Worm (Caenorhabditis elegans) whole organism, L2 larva: ENCODE data around the gene C09B8.8.

Experiments
- C34F6.9 ChIP-seq: fragments of 150-350 bp; optimal IDR thresholded peaks from 2 replicates; lab custom pipeline; 2014; ENCODE audit warnings: missing biosample characterization, missing genetic modification characterization
- F13H6.1 ChIP-seq: sonication (generic microtip); optimal IDR thresholded peaks from 2 replicates; lab custom pipeline; 2016; ENCODE audit warnings: missing genetic modification characterization, missing compliant biosample characterization
- R02D3.7 ChIP-seq: fragments of 150-350 bp; optimal IDR thresholded peaks from 2 replicates; lab custom pipeline; 2014; ENCODE audit warnings: missing biosample characterization, missing genetic modification characterization
- Y55F3AM.14 ChIP-seq: fragments of 200-800 bp; sonication (Bioruptor generic); optimal IDR thresholded peaks from 2 replicates; lab custom pipeline; 2018; ENCODE audit warnings: mild to moderate bottlenecking, missing genetic modification characterization, missing compliant biosample characterization
- ZK546.5 ChIP-seq: sonication (generic microtip); optimal IDR thresholded peaks from 2 replicates; lab custom pipeline; 2017; ENCODE audit warnings: missing biosample characterization, missing genetic modification characterization
- ama-1 ChIP-seq: fragments of 150-350 bp; optimal IDR thresholded peaks from 2 replicates; lab custom pipeline; 2018; ENCODE audit warnings: inconsistent platforms
- blmp-1 ChIP-seq: sonication (generic microtip); optimal IDR thresholded peaks from 2 replicates; lab custom pipeline; 2017; ENCODE audit warnings: missing genetic modification characterization, mild to moderate bottlenecking, missing compliant biosample characterization, antibody characterized with exemption, moderate library complexity; ENCODE audit not compliant: insufficient read depth
- ceh-82 ChIP-seq: fragments of 150-350 bp; optimal IDR thresholded peaks from 2 replicates; lab custom pipeline; 2014; ENCODE audit warnings: missing biosample characterization, missing genetic modification characterization
- crh-2 ChIP-seq: sonication (generic microtip); optimal IDR thresholded peaks from 2 replicates; lab custom pipeline; 2017; ENCODE audit warnings: missing biosample characterization, missing genetic modification characterization
- dmd-4 ChIP-seq: sonication (generic microtip); optimal IDR thresholded peaks from 2 replicates; lab custom pipeline; 2017; ENCODE audit warnings: missing biosample characterization, missing genetic modification characterization
- egl-27 ChIP-seq: sonication (generic microtip); optimal IDR thresholded peaks from 3 replicates; lab custom pipeline; 2017; ENCODE audit warnings: missing biosample characterization, missing genetic modification reagents, missing genetic modification characterization
- elt-1 ChIP-seq: fragments of 150-350 bp; optimal IDR thresholded peaks from 2 replicates; lab custom pipeline; 2014; ENCODE audit warnings: missing biosample characterization, missing genetic modification characterization
- gmeb-1 ChIP-seq: fragments of 150-350 bp; optimal IDR thresholded peaks from 2 replicates; lab custom pipeline; 2014; ENCODE audit warnings: missing biosample characterization, missing genetic modification characterization
- lin-11 ChIP-seq: fragments of 150-350 bp; sonication (generic microtip); optimal IDR thresholded peaks from 2 replicates; lab custom pipeline; 2014; ENCODE audit warnings: missing biosample characterization, missing genetic modification characterization, inconsistent platforms, mixed read lengths
- lin-13 ChIP-seq: fragments of 150-350 bp; optimal IDR thresholded peaks from 2 replicates; lab custom pipeline; 2014; ENCODE audit warnings: missing biosample characterization, missing genetic modification reagents, missing genetic modification characterization
- lin-39 ChIP-seq: fragments of 150-350 bp; optimal IDR thresholded peaks from 2 replicates; lab custom pipeline; 2014; ENCODE audit warnings: missing biosample characterization, missing genetic modification reagents, missing genetic modification characterization
- lsy-2 ChIP-seq, 2 experiments: fragments of 150-350 bp in 1 of 2; sonication (generic microtip) in 1 of 2; optimal IDR thresholded peaks; 2 replicates each; lab custom pipeline; 2014 to 2017; ENCODE audit warnings: missing biosample characterization in 2 of 2, missing genetic modification characterization in 2 of 2
- mab-5 ChIP-seq: fragments of 150-350 bp; optimal IDR thresholded peaks from 2 replicates; lab custom pipeline; 2014; ENCODE audit warnings: missing biosample characterization, missing genetic modification characterization
- mdl-1 ChIP-seq, 2 experiments: fragments of 150-350 bp in 1 of 2; sonication (generic microtip) in 1 of 2; optimal IDR thresholded peaks; 2 replicates each; lab custom pipeline; 2017; ENCODE audit warnings: missing biosample characterization in 2 of 2, missing genetic modification characterization in 2 of 2
- nhr-10 ChIP-seq: sonication (generic microtip); optimal IDR thresholded peaks from 2 replicates; lab custom pipeline; 2017; ENCODE audit warnings: missing biosample characterization, missing genetic modification characterization
- nhr-12 ChIP-seq: fragments of 150-350 bp; optimal IDR thresholded peaks from 2 replicates; lab custom pipeline; 2014; ENCODE audit warnings: missing biosample characterization, missing genetic modification characterization
- nhr-129 ChIP-seq: fragments of 150-350 bp; optimal IDR thresholded peaks from 2 replicates; lab custom pipeline; 2014; ENCODE audit warnings: missing biosample characterization, missing genetic modification characterization
- nhr-21 ChIP-seq: fragments of 150-350 bp; optimal IDR thresholded peaks from 2 replicates; lab custom pipeline; 2014; ENCODE audit warnings: missing biosample characterization, missing genetic modification characterization
- nhr-23 ChIP-seq: fragments of 150-350 bp; optimal IDR thresholded peaks from 2 replicates; lab custom pipeline; 2014; ENCODE audit warnings: missing biosample characterization, missing genetic modification reagents, missing genetic modification characterization
- nhr-25 ChIP-seq: fragments of 150-350 bp; sonication (generic microtip); optimal IDR thresholded peaks from 3 replicates; lab custom pipeline; 2014; ENCODE audit warnings: missing biosample characterization, missing genetic modification characterization
- nhr-6 ChIP-seq: fragments of 150-350 bp; optimal IDR thresholded peaks from 2 replicates; lab custom pipeline; 2014; ENCODE audit warnings: missing biosample characterization, missing genetic modification characterization
- nhr-77 ChIP-seq: fragments of 150-350 bp; optimal IDR thresholded peaks from 2 replicates; lab custom pipeline; 2014; ENCODE audit warnings: missing biosample characterization, missing genetic modification characterization
- peb-1 ChIP-seq: fragments of 150-350 bp; optimal IDR thresholded peaks from 2 replicates; lab custom pipeline; 2014; ENCODE audit warnings: missing biosample characterization, missing genetic modification characterization
- sem-4 ChIP-seq: fragments of 150-350 bp; optimal IDR thresholded peaks from 2 replicates; lab custom pipeline; 2014; ENCODE audit warnings: missing biosample characterization, missing genetic modification reagents, missing genetic modification characterization
- sma-3 ChIP-seq: sonication (generic microtip); optimal IDR thresholded peaks from 2 replicates; lab custom pipeline; 2016; ENCODE audit warnings: missing genetic modification reagents, missing genetic modification characterization, missing compliant biosample characterization
- snpc-4 ChIP-seq: fragments of 150-350 bp; optimal IDR thresholded peaks from 2 replicates; lab custom pipeline; 2014; ENCODE audit warnings: missing biosample characterization, missing genetic modification characterization
- unc-39 ChIP-seq: fragments of 150-350 bp; optimal IDR thresholded peaks from 2 replicates; lab custom pipeline; 2014; ENCODE audit warnings: missing biosample characterization, missing genetic modification characterization
- unc-55 ChIP-seq: fragments of 150-350 bp; sonication (generic microtip); optimal IDR thresholded peaks from 3 replicates; lab custom pipeline; 2014; ENCODE audit warnings: missing biosample characterization, missing genetic modification reagents, missing genetic modification characterization
- zag-1 ChIP-seq: fragments of 150-350 bp; optimal IDR thresholded peaks from 2 replicates; lab custom pipeline; 2014; ENCODE audit warnings: missing biosample characterization, missing genetic modification characterization
- ztf-1 ChIP-seq: fragments of 200-800 bp; sonication (Bioruptor generic); conservative IDR thresholded peaks from 2 replicates; pipeline ENCODE4 v1.3.6; 2022; ENCODE audit warnings: missing genetic modification characterization, missing compliant biosample characterization
- ztf-4 ChIP-seq: fragments of 150-350 bp; optimal IDR thresholded peaks from 2 replicates; lab custom pipeline; 2014; ENCODE audit warnings: missing biosample characterization, missing genetic modification characterization

C09B8.8 gene

DNA sequence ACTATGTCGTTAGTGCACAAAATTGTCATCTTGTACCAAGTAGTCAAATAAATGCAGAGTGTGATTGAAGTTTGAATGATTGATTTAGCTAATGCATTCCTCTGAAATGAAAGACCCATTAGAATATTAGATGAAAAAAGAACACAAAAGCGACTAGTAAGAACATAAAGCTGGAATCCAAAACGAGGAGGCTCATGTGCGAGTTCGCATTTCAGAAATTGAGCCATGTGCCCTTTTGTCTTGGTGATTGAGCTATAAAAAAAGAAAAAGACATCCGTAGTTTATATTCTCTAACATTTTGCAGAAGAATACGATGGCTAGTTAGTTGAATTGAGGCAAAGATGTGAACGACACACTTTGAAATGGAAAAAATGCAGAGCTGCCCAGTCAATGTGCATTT, 13.9 kb upstream of the C09B8.8 start, which contains the start of gene F22F4.4:
Gene F22F4.4, minus strand, starts transcription at position 101 of the 400 bp plus-strand sequence.
- TF ChIP-seq F13H6.1 (tag; lab: Kevin White, UChicago) (no peak), crh-2 (tag; lab: Kevin White, UChicago) (no peak), nhr-23 (tag; lab: Kevin White, UChicago) (no peak), ztf-4 (tag; lab: Kevin White, UChicago) (no peak), gmeb-1 (no peak), unc-39 (no peak), peb-1 (no peak), lin-39 (tag; lab: Kevin White, UChicago) (no peak), egl-27 (tag; lab: Kevin White, UChicago) (no peak), lsy-2 (tag; optimal IDR thresholded peaks at IDR 0.05; lab: Kevin White, UChicago) (no peak), nhr-77 (tag; lab: Kevin White, UChicago) (no peak), ama-1 (no peak)

DNA sequence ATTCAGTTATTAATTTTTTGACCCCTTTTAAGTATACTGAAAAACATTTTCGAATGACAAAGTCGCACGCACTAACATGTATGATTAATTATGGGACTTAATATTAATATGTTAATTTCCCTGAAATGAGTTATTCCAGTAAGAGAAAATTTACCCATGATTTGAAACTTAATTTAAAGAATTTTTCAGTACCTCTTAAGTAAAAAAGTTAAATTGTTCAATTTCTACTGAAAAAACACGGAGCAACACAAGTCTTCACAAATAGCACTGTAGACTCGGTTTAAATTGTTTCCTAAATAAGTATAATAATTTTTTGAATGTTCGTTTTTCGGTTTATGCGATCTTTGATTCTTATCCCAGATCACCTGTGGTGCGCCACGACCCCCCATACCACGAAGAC, 12.8 kb upstream of the C09B8.8 start:
- TF ChIP-seq nhr-6 (tag; lab: Kevin White, UChicago) (no peak), mdl-1 (tag; optimal IDR thresholded peaks at IDR 0.05; lab: Kevin White, UChicago) (no peak), lin-39 (tag; lab: Kevin White, UChicago) (no peak), dmd-4 (tag; lab: Kevin White, UChicago) (no peak), nhr-129 (tag; lab: Kevin White, UChicago) (no peak), nhr-21 (tag; lab: Kevin White, UChicago) (no peak), nhr-25 (tag; lab: Kevin White, UChicago) (no peak), ZK546.5 (no peak), R02D3.7 (no peak), sma-3 (GFP tag; lab: Kevin White, UChicago) (no peak), C34F6.9 (tag; lab: Kevin White, UChicago) (no peak), snpc-4 (no peak), lin-11 (tag; lab: Kevin White, UChicago) (no peak), ztf-1 (GFP tag; lab: Robert Waterston, UW) (no peak)

DNA sequence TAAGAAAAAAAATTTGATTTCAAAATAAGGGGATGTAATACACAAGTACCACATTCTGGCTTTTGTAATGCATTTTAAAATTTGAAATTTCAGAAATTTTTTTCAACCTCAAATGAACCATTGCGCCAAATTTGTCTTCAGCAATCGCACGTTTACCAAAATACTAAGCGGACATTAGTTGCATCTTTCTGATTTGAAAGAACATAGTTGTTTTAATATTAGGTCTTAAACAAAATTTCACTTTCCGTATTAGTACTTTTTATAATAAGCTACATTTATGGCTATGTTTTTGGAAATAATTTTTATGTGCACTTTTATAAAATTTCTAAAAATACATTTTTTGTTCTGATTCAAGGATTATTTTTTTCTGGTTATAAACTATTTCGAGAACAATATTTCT, 11.4 kb upstream of the C09B8.8 start, which contains the start of gene sups-1:
Gene sups-1, plus strand, starts transcription at position 301 of the 400 bp plus-strand sequence.
- no peak for TF ChIP-seq unc-39
- TF ChIP-seq zag-1 (tag; lab: Kevin White, UChicago) = no peak
- TF ChIP-seq lin-13 (GFP tag; lab: Kevin White, UChicago) = no peak

DNA sequence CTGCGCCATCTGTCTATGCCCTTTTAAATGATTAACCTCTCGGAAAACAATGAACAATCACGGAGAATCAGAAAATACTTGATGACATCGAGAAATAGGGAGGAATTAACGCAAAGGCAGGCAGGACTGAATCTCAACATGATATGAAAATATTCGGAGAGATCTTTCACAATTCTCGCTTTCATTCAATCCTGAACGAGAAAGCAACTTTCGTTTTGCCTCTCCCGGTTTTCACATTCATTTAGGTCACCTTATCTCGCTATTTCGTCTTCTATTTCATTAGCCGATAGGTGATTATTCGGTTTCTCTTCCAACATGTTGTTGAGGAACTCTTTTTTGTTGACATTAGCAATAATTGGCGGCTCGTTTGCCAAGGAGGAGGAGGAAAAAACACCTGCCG, 11.0 kb upstream of the C09B8.8 start:
- TF ChIP-seq nhr-21 (tag; lab: Kevin White, UChicago) (peak; percentile 7), mab-5 (tag; lab: Kevin White, UChicago) (no peak), blmp-1 (tag; lab: Kevin White, UChicago) (peak; percentile 47), sem-4 (tag; lab: Kevin White, UChicago) (no peak), nhr-129 (tag; lab: Kevin White, UChicago) (no peak), ztf-1 (GFP tag; lab: Robert Waterston, UW) (no peak), elt-1 (tag; lab: Kevin White, UChicago) (no peak), sma-3 (GFP tag; lab: Kevin White, UChicago) (no peak), Y55F3AM.14 (GFP tag; lab: Kevin White, UChicago) (no peak), dmd-4 (tag; lab: Kevin White, UChicago) (no peak)

DNA sequence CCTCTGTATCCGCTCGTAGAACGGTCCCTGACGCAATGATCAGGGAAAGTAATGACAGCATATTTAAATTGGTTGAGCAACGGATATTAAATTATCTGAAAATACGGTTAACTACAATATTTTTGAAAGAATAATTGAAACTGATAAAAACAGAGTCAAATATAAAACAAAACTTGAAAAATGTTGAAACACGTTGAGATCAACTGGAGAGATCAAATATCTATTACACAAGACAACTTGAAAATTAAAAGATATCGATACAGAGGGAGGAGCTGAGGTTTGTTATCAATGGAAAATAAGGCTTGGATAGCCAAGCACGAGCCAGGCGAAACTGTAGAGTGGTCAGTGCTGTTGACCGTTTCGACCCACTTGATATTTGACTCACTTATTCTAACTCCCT, 4.7 kb upstream of the C09B8.8 start, which contains the start of gene C09B8.3:
Gene C09B8.3, minus strand, starts transcription at position 101 of the 400 bp plus-strand sequence.
- TF ChIP-seq ceh-82 (tag; lab: Kevin White, UChicago) (no peak), mdl-1 (tag; optimal IDR thresholded peaks at IDR 0.05; lab: Kevin White, UChicago) (no peak), ztf-4 (tag; lab: Kevin White, UChicago) (no peak), lin-13 (GFP tag; lab: Kevin White, UChicago) (no peak), unc-39 (no peak), nhr-12 (no peak), nhr-10 (tag; lab: Kevin White, UChicago) (no peak), mab-5 (tag; lab: Kevin White, UChicago) (no peak), nhr-77 (tag; lab: Kevin White, UChicago) (no peak), R02D3.7 (no peak), unc-55 (no peak), lin-11 (tag; lab: Kevin White, UChicago) (no peak)
